Worm (Caenorhabditis elegans): ENCODE results near the gene str-15.

ce11 chrV:16424428-16424827, 34.2 kb downstream of the str-15 start, which contains the start of gene srw-29:
- TF ChIP-seq dpl-1 (GFP tag; optimal IDR thresholded peaks at IDR 0.05) (no peak), unc-62 (GFP tag; optimal IDR thresholded peaks at IDR 0.05) (no peak), ceh-82 (tag; optimal IDR thresholded peaks at IDR 0.05) (no peak), zag-1 (tag; optimal IDR thresholded peaks at IDR 0.05) (no peak), snpc-4 (tag; optimal IDR thresholded peaks at IDR 0.05) (no peak), egl-27 (tag; optimal IDR thresholded peaks at IDR 0.05) (no peak), nhr-12 (tag; optimal IDR thresholded peaks at IDR 0.05) (no peak), nhr-76 (tag; optimal IDR thresholded peaks at IDR 0.05) (no peak), nhr-237 (tag; optimal IDR thresholded peaks at IDR 0.05) (no peak), fos-1 (tag; optimal IDR thresholded peaks at IDR 0.05) (no peak), mep-1 (tag; optimal IDR thresholded peaks at IDR 0.05) (no peak)

Measured in whole organism, L1 larva.